Fruit fly (Drosophila melanogaster) whole organism, embryonic: ENCODE measurements around the gene PRL-1.

Source experiments
- ATbp ChIP-seq: fragments of 200-800 bp; sonication (Bioruptor generic); optimal IDR thresholded peaks from 2 replicates; lab custom pipeline; 2017; ENCODE audit warnings: missing biosample characterization, mild to moderate bottlenecking, missing genetic modification characterization, missing genetic modification reagents
- Asciz ChIP-seq: fragments of 200-800 bp; sonication (Bioruptor generic); optimal IDR thresholded peaks from 2 replicates; lab custom pipeline; 2017; ENCODE audit warnings: missing biosample characterization, mild to moderate bottlenecking, missing genetic modification characterization, missing genetic modification reagents
- CG10267 ChIP-seq: fragments of 200-800 bp; sonication (Bioruptor generic); optimal IDR thresholded peaks from 2 replicates; lab custom pipeline; 2018; ENCODE audit warnings: missing biosample characterization, mild to moderate bottlenecking, missing genetic modification characterization, moderate library complexity
- CG10321 ChIP-seq: fragments of 200-800 bp; sonication (Bioruptor generic); IDR thresholded peaks from 2 replicates; pipeline ENCODE4 v1.3.6; 2022; ENCODE audit warnings: missing biosample characterization, missing genetic modification characterization
- CG10543 ChIP-seq: fragments of 200-800 bp; sonication (Bioruptor generic); optimal IDR thresholded peaks from 3 replicates; lab custom pipeline; 2017; ENCODE audit warnings: missing biosample characterization, mild to moderate bottlenecking, missing genetic modification characterization, moderate library complexity
- CG12219 ChIP-seq: fragments of 200-800 bp; sonication (Bioruptor generic); optimal IDR thresholded peaks from 3 replicates; lab custom pipeline; 2018; ENCODE audit warnings: missing biosample characterization, mild to moderate bottlenecking, missing genetic modification characterization
- CG13287 ChIP-seq: fragments of 200-800 bp; sonication (Bioruptor generic); IDR thresholded peaks from 2 replicates; pipeline ENCODE4 v1.3.6; 2022; ENCODE audit warnings: missing biosample characterization, missing genetic modification characterization; ENCODE audit not compliant: partially characterized antibody
- CG14860 ChIP-seq: fragments of 200-800 bp; sonication (Bioruptor generic); IDR thresholded peaks from 3 replicates; pipeline ENCODE4 v1.3.6; 2022; ENCODE audit warnings: missing biosample characterization, missing genetic modification characterization; ENCODE audit not compliant: partially characterized antibody
- CG15696 ChIP-seq: fragments of 200-800 bp; sonication (Bioruptor generic); optimal IDR thresholded peaks from 2 replicates; lab custom pipeline; 2019; ENCODE audit warnings: missing biosample characterization, mild to moderate bottlenecking, missing genetic modification characterization, moderate library complexity
- CG2116 ChIP-seq: fragments of 200-800 bp; sonication (Bioruptor generic); optimal IDR thresholded peaks from 3 replicates; lab custom pipeline; 2018; ENCODE audit warnings: missing biosample characterization, mild to moderate bottlenecking, missing genetic modification characterization
- CG2199 ChIP-seq: fragments of 200-800 bp; sonication (Bioruptor generic); IDR thresholded peaks from 3 replicates; pipeline ENCODE4 v1.3.6; 2022; ENCODE audit warnings: missing biosample characterization, missing genetic modification characterization
- CG3281 ChIP-seq: fragments of 200-800 bp; sonication (Bioruptor generic); optimal IDR thresholded peaks from 3 replicates; lab custom pipeline; 2017; ENCODE audit warnings: missing biosample characterization, mild to moderate bottlenecking, missing genetic modification characterization
- CG3407 ChIP-seq: fragments of 200-800 bp; sonication (Bioruptor generic); optimal IDR thresholded peaks from 2 replicates; lab custom pipeline; 2018; ENCODE audit warnings: missing biosample characterization, mild to moderate bottlenecking, missing genetic modification characterization
- CG6254 ChIP-seq: fragments of 200-800 bp; sonication (Bioruptor generic); optimal IDR thresholded peaks from 3 replicates; lab custom pipeline; 2017; ENCODE audit warnings: mild to moderate bottlenecking, missing biosample characterization, missing genetic modification reagents, missing genetic modification characterization
- CG8388 ChIP-seq: fragments of 200-800 bp; sonication (Bioruptor generic); optimal IDR thresholded peaks from 2 replicates; lab custom pipeline; 2019; ENCODE audit warnings: missing biosample characterization, mild to moderate bottlenecking, missing genetic modification characterization, moderate library complexity
- CG9797 ChIP-seq: fragments of 200-800 bp; sonication (Bioruptor generic); optimal IDR thresholded peaks from 3 replicates; lab custom pipeline; 2018; ENCODE audit warnings: missing biosample characterization, mild to moderate bottlenecking, missing genetic modification characterization
- CG9876 ChIP-seq: fragments of 200-800 bp; sonication (Bioruptor generic); optimal IDR thresholded peaks from 2 replicates; lab custom pipeline; 2016; ENCODE audit warnings: missing biosample characterization, missing genetic modification characterization
- CkIIα-i1 ChIP-seq: fragments of 200-800 bp; sonication (Bioruptor generic); IDR thresholded peaks from 2 replicates; pipeline ENCODE4 v1.3.6; 2022; ENCODE audit warnings: missing biosample characterization, missing genetic modification characterization
- CrebB ChIP-seq: fragments of 200-800 bp; sonication (Bioruptor generic); optimal IDR thresholded peaks from 3 replicates; lab custom pipeline; 2018; ENCODE audit warnings: missing biosample characterization, mild to moderate bottlenecking, missing genetic modification characterization
- Dad ChIP-seq: fragments of 200-800 bp; sonication (Bioruptor generic); optimal IDR thresholded peaks from 3 replicates; lab custom pipeline; 2016; ENCODE audit warnings: missing biosample characterization, missing genetic modification characterization
- Dip3 ChIP-seq: fragments of 200-800 bp; sonication (Bioruptor generic); optimal IDR thresholded peaks from 3 replicates; lab custom pipeline; 2016; ENCODE audit warnings: missing biosample characterization, missing genetic modification characterization
- Dll ChIP-seq: fragments of 200-800 bp; sonication (Bioruptor generic); IDR thresholded peaks from 4 replicates; pipeline ENCODE4 v1.3.6; 2022; ENCODE audit warnings: missing biosample characterization, missing genetic modification characterization; ENCODE audit not compliant: partially characterized antibody
- HLH3B ChIP-seq: fragments of 200-800 bp; sonication (Bioruptor generic); IDR thresholded peaks from 2 replicates; pipeline ENCODE4 v1.3.6; 2022; ENCODE audit warnings: missing biosample characterization, missing genetic modification characterization
- HLHmδ ChIP-seq: fragments of 200-800 bp; sonication (Bioruptor generic); optimal IDR thresholded peaks from 2 replicates; lab custom pipeline; 2018; ENCODE audit warnings: missing biosample characterization, mild to moderate bottlenecking, missing genetic modification characterization, moderate library complexity
- NfI ChIP-seq: fragments of 200-800 bp; sonication (Bioruptor generic); optimal IDR thresholded peaks from 3 replicates; lab custom pipeline; 2018; ENCODE audit warnings: missing biosample characterization, mild to moderate bottlenecking, missing genetic modification characterization, moderate library complexity
- PHDP ChIP-seq: fragments of 200-800 bp; sonication (Bioruptor generic); optimal IDR thresholded peaks from 3 replicates; lab custom pipeline; 2018; ENCODE audit warnings: missing biosample characterization, mild to moderate bottlenecking, missing genetic modification characterization, moderate library complexity
- Pdp1 ChIP-seq, 2 experiments: fragments of 200-800 bp; sonication (Bioruptor generic); optimal IDR thresholded peaks; 3 replicates each; lab custom pipeline; 2016; ENCODE audit warnings: missing biosample characterization in 2 of 2, missing genetic modification characterization in 2 of 2, mild to moderate bottlenecking in 1 of 2, moderate library complexity in 1 of 2
- ap ChIP-seq: fragments of 200-800 bp; sonication (Bioruptor generic); IDR thresholded peaks from 2 replicates; pipeline ENCODE4 v1.3.6; 2022; ENCODE audit warnings: missing biosample characterization, missing genetic modification characterization
- az2 ChIP-seq: fragments of 200-800 bp; sonication (Bioruptor generic); optimal IDR thresholded peaks from 3 replicates; lab custom pipeline; 2016; ENCODE audit warnings: missing biosample characterization, missing genetic modification characterization
- cad ChIP-seq: fragments of >200 bp; optimal IDR thresholded peaks from 2 replicates; lab custom pipeline; 2017; ENCODE audit warnings: missing biosample characterization, missing genetic modification characterization
- dysf ChIP-seq: fragments of 200-800 bp; sonication (Bioruptor generic); IDR thresholded peaks from 3 replicates; pipeline ENCODE4 v1.3.6; 2022; ENCODE audit warnings: missing biosample characterization, missing genetic modification characterization
- fd96Cb ChIP-seq: fragments of 200-800 bp; sonication (Bioruptor generic); optimal IDR thresholded peaks from 2 replicates; lab custom pipeline; 2018; ENCODE audit warnings: missing biosample characterization, mild to moderate bottlenecking, missing genetic modification characterization, moderate library complexity
- grau ChIP-seq: fragments of 200-800 bp; optimal IDR thresholded peaks from 3 replicates; lab custom pipeline; 2019; ENCODE audit warnings: missing biosample characterization, mild to moderate bottlenecking, missing genetic modification characterization, moderate library complexity
- gsb ChIP-seq: fragments of 200-800 bp; sonication (Bioruptor generic); IDR thresholded peaks from 2 replicates; pipeline ENCODE4 v1.3.6; 2022; ENCODE audit warnings: missing biosample characterization, missing genetic modification characterization
- ham ChIP-seq: fragments of 200-800 bp; sonication (Bioruptor generic); IDR thresholded peaks from 2 replicates; pipeline ENCODE4 v1.3.6; 2022; ENCODE audit warnings: missing biosample characterization, missing genetic modification characterization
- hth ChIP-seq: fragments of >200 bp; optimal IDR thresholded peaks from 2 replicates; lab custom pipeline; 2017; ENCODE audit warnings: inconsistent platforms
- ken ChIP-seq: fragments of 200-800 bp; sonication (Bioruptor generic); IDR thresholded peaks from 3 replicates; pipeline ENCODE4 v1.3.6; 2022; ENCODE audit warnings: missing biosample characterization, missing genetic modification characterization
- lola ChIP-seq, 3 experiments: fragments of >200 bp in 2 of 3; fragments of 200-800 bp in 1 of 3; sonication (Bioruptor generic) in 1 of 3; optimal IDR thresholded peaks; 2 replicates each; lab custom pipeline; 2017 to 2019; ENCODE audit warnings: missing biosample characterization in 3 of 3, missing genetic modification characterization in 3 of 3, mild to moderate bottlenecking in 1 of 3, moderate library complexity in 1 of 3
- luna ChIP-seq: fragments of 200-800 bp; sonication (Bioruptor generic); optimal IDR thresholded peaks from 2 replicates; lab custom pipeline; 2016; ENCODE audit warnings: missing biosample characterization, missing genetic modification characterization
- maf-S ChIP-seq: fragments of 200-800 bp; sonication (Bioruptor generic); optimal IDR thresholded peaks from 2 replicates; lab custom pipeline; 2016; ENCODE audit warnings: missing biosample characterization, missing genetic modification characterization
- onecut ChIP-seq: fragments of 200-800 bp; sonication (Bioruptor generic); IDR thresholded peaks from 2 replicates; pipeline ENCODE4 v1.3.6; 2022; ENCODE audit warnings: missing biosample characterization, missing genetic modification characterization
- pan ChIP-seq, 4 experiments: fragments of >200 bp in 3 of 4; fragments of 200-800 bp in 1 of 4; sonication (Bioruptor generic) in 1 of 4; optimal IDR thresholded peaks in 3 of 4; IDR thresholded peaks in 1 of 4; 2 replicates each; pipeline versions ENCODE4 v1.3.6 to Lab custom; 2017 to 2022; ENCODE audit warnings: missing biosample characterization in 2 of 4, missing genetic modification characterization in 2 of 4, mixed read lengths in 1 of 4
- run ChIP-seq: fragments of 200-800 bp; sonication (Bioruptor generic); optimal IDR thresholded peaks from 3 replicates; lab custom pipeline; 2018; ENCODE audit warnings: missing biosample characterization, mild to moderate bottlenecking, missing genetic modification characterization
- slp2 ChIP-seq: fragments of 200-800 bp; sonication (Bioruptor generic); optimal IDR thresholded peaks from 2 replicates; lab custom pipeline; 2016; ENCODE audit warnings: missing biosample characterization, missing genetic modification characterization
- sna ChIP-seq: fragments of 200-800 bp; sonication (Bioruptor generic); IDR thresholded peaks from 2 replicates; pipeline ENCODE4 v1.3.6; 2022; ENCODE audit warnings: missing biosample characterization, missing genetic modification characterization; ENCODE audit not compliant: partially characterized antibody
- ssp ChIP-seq: fragments of 200-800 bp; sonication (Bioruptor generic); IDR thresholded peaks from 2 replicates; pipeline ENCODE4 v1.3.6; 2022; ENCODE audit warnings: missing biosample characterization, missing genetic modification characterization
- tap ChIP-seq: fragments of 200-800 bp; optimal IDR thresholded peaks from 3 replicates; lab custom pipeline; 2019; ENCODE audit warnings: missing biosample characterization, mild to moderate bottlenecking, missing genetic modification characterization, moderate library complexity
- tin ChIP-seq: fragments of 200-800 bp; sonication (Bioruptor generic); optimal IDR thresholded peaks from 3 replicates; lab custom pipeline; 2016; ENCODE audit warnings: missing biosample characterization, missing genetic modification characterization
- tna ChIP-seq: fragments of 200-800 bp; sonication (Bioruptor generic); IDR thresholded peaks from 2 replicates; pipeline ENCODE4 v1.3.6; 2022; ENCODE audit warnings: missing biosample characterization, missing genetic modification characterization; ENCODE audit not compliant: partially characterized antibody
- yki ChIP-seq: fragments of >200 bp; optimal IDR thresholded peaks from 3 replicates; lab custom pipeline; 2018
- zfh1 ChIP-seq: fragments of 200-800 bp; sonication (Bioruptor generic); IDR thresholded peaks from 3 replicates; pipeline ENCODE4 v1.3.6; 2022; ENCODE audit warnings: missing biosample characterization, missing genetic modification characterization

The PRL-1 gene

dm6 chr2L:16272730-16273129 lies 15.3 kb upstream of the PRL-1 start (continued):
- TF ChIP-seq fd96Cb (tag; lab: Kevin White, UChicago) (no peak), onecut (GFP tag; lab: Robert Waterston, UW) (no peak), hth (lab: Kevin White, UChicago) (no peak), CG2116 (GFP tag; lab: Kevin White, UChicago) (no peak), pan (optimal IDR thresholded peaks at IDR 0.05; lab: Kevin White, UChicago) (no peak), pan (GFP tag; optimal IDR thresholded peaks at IDR 0.05 in 1 of 2, IDR thresholded peaks at IDR 0.05 in 1 of 2) (no peak), lola (GFP tag; optimal IDR thresholded peaks at IDR 0.05; lab: Kevin White, UChicago) (no peak), CrebB (tag; lab: Kevin White, UChicago) (peak; percentile 26), zfh1 (no peak), slp2 (no peak), tin (GFP tag; lab: Kevin White, UChicago) (no peak), HLH3B (GFP tag; lab: Robert Waterston, UW) (peak; percentile 11; the same call in 1 of the 2 replicates), ATbp (GFP tag; lab: Kevin White, UChicago) (peak; percentile 83), Dad (GFP tag; lab: Kevin White, UChicago) (no peak), CG6254 (GFP tag; lab: Kevin White, UChicago) (no peak), PHDP (tag; lab: Kevin White, UChicago) (peak; percentile 52), dysf (no peak), yki (no peak), CG15696 (tag; lab: Kevin White, UChicago) (no peak), CG9797 (GFP tag; lab: Kevin White, UChicago) (no peak), cad (GFP tag; lab: Kevin White, UChicago) (no peak), Asciz (peak; percentile 69), tna (GFP tag; lab: Robert Waterston, UW) (no peak), CG8388 (GFP tag; lab: Kevin White, UChicago) (no peak), ap (GFP tag; lab: Robert Waterston, UW) (no peak), CG2199 (GFP tag; lab: Robert Waterston, UW) (no peak), ken (GFP tag; lab: Robert Waterston, UW) (no peak), NfI (GFP tag; lab: Kevin White, UChicago) (no peak), maf-S (no peak), CG10543 (GFP tag; lab: Kevin White, UChicago) (peak; percentile 77), Pdp1 (GFP tag; optimal IDR thresholded peaks at IDR 0.05; lab: Kevin White, UChicago) (peak in 1 of 2 experiments; percentile 30), luna (no peak), CG10321 (GFP tag; lab: Robert Waterston, UW) (no peak), az2 (GFP tag; lab: Kevin White, UChicago) (no peak), ham (GFP tag; lab: Robert Waterston, UW) (no peak), grau (tag; lab: Kevin White, UChicago) (no peak), gsb (GFP tag; lab: Robert Waterston, UW) (no peak), tap (tag; lab: Kevin White, UChicago) (no peak), CG3407 (GFP tag; lab: Kevin White, UChicago) (peak; percentile 56), CG13287 (no peak), CG12219 (GFP tag; lab: Kevin White, UChicago) (no peak), Dip3 (GFP tag; lab: Kevin White, UChicago) (no peak), run (tag; lab: Kevin White, UChicago) (no peak), CG14860 (no peak), Dll (GFP tag; lab: Robert Waterston, UW) (no peak), CkIIα-i1 (GFP tag; lab: Robert Waterston, UW) (no peak), CG9876 (GFP tag; lab: Kevin White, UChicago) (no peak), sna (GFP tag; lab: Robert Waterston, UW) (no peak), HLHmδ (GFP tag; lab: Kevin White, UChicago) (peak; percentile 15), CG10267 (tag; lab: Kevin White, UChicago) (no peak), CG3281 (GFP tag; lab: Kevin White, UChicago) (peak; percentile 19), ssp (GFP tag; lab: Robert Waterston, UW) (no peak)
